Fruit fly (Drosophila melanogaster) whole organism, prepupa: Measurements from ENCODE around the gene wg.

Source experiments
- Blimp-1 ChIP-seq: fragments of 200-800 bp; sonication (Bioruptor generic); optimal IDR thresholded peaks from 3 replicates; lab custom pipeline; 2017; ENCODE audit warnings: missing biosample characterization, missing genetic modification characterization, mild to moderate bottlenecking, moderate library complexity, missing genetic modification reagents
- CG10631 ChIP-seq: fragments of 200-800 bp; sonication (Bioruptor generic); optimal IDR thresholded peaks from 2 replicates; lab custom pipeline; 2016; ENCODE audit warnings: missing biosample characterization, missing genetic modification characterization
- CG10669 ChIP-seq: fragments of 200-800 bp; sonication (Bioruptor generic); optimal IDR thresholded peaks from 3 replicates; lab custom pipeline; 2018; ENCODE audit warnings: missing biosample characterization, mild to moderate bottlenecking, missing genetic modification characterization, moderate library complexity
- CG11294 ChIP-seq: fragments of 200-800 bp; sonication (Bioruptor generic); IDR thresholded peaks from 2 replicates; pipeline ENCODE4 v1.3.6; 2022; ENCODE audit warnings: missing biosample characterization, missing genetic modification characterization
- CG11762 ChIP-seq: fragments of 200-800 bp; sonication (Bioruptor generic); optimal IDR thresholded peaks from 3 replicates; lab custom pipeline; 2016; ENCODE audit warnings: missing biosample characterization, missing genetic modification characterization; ENCODE audit not compliant: insufficient read depth
- CG11902 ChIP-seq: fragments of 200-800 bp; sonication (Bioruptor generic); optimal IDR thresholded peaks from 3 replicates; lab custom pipeline; 2016; ENCODE audit warnings: missing biosample characterization, missing genetic modification characterization
- CG3032 ChIP-seq: fragments of 200-800 bp; optimal IDR thresholded peaks from 2 replicates; lab custom pipeline; 2019; ENCODE audit warnings: missing biosample characterization, mild to moderate bottlenecking, missing genetic modification characterization, moderate library complexity
- CG31627 ChIP-seq: fragments of 200-800 bp; sonication (Bioruptor generic); optimal IDR thresholded peaks from 3 replicates; lab custom pipeline; 2016; ENCODE audit warnings: missing biosample characterization, missing genetic modification characterization
- CG32006 ChIP-seq: fragments of 200-800 bp; sonication (Bioruptor generic); optimal IDR thresholded peaks from 3 replicates; lab custom pipeline; 2017; ENCODE audit warnings: missing biosample characterization, mild to moderate bottlenecking, missing genetic modification characterization
- CG34406 ChIP-seq: fragments of 200-800 bp; sonication (Bioruptor generic); optimal IDR thresholded peaks from 3 replicates; lab custom pipeline; 2016; ENCODE audit warnings: missing biosample characterization, missing genetic modification characterization
- CG3919 ChIP-seq: fragments of 200-800 bp; sonication (Bioruptor generic); optimal IDR thresholded peaks from 3 replicates; lab custom pipeline; 2016; ENCODE audit warnings: missing biosample characterization, missing genetic modification characterization
- CG6163 ChIP-seq: fragments of 200-800 bp; sonication (Bioruptor generic); IDR thresholded peaks from 3 replicates; pipeline ENCODE4 v1.3.6; 2022; ENCODE audit warnings: missing biosample characterization, missing genetic modification characterization
- CG6276 ChIP-seq: fragments of 200-800 bp; sonication (Bioruptor generic); optimal IDR thresholded peaks from 2 replicates; lab custom pipeline; 2017; ENCODE audit warnings: missing biosample characterization, mild to moderate bottlenecking, missing genetic modification characterization
- CG6792 ChIP-seq: fragments of 200-800 bp; sonication (Bioruptor generic); optimal IDR thresholded peaks from 3 replicates; lab custom pipeline; 2016; ENCODE audit warnings: missing biosample characterization, missing genetic modification characterization
- CG6808 ChIP-seq: fragments of 200-800 bp; sonication (Bioruptor generic); optimal IDR thresholded peaks from 3 replicates; lab custom pipeline; 2017; ENCODE audit warnings: missing biosample characterization, missing genetic modification characterization, mild to moderate bottlenecking, moderate library complexity, missing genetic modification reagents
- CG6854 ChIP-seq: fragments of 200-800 bp; sonication (Bioruptor generic); optimal IDR thresholded peaks from 2 replicates; lab custom pipeline; 2017; ENCODE audit warnings: missing biosample characterization, mild to moderate bottlenecking, missing genetic modification characterization
- CG8119 ChIP-seq: fragments of 200-800 bp; sonication (Bioruptor generic); IDR thresholded peaks from 3 replicates; pipeline ENCODE4 v1.3.6; 2022; ENCODE audit warnings: missing biosample characterization, missing genetic modification characterization
- CG8319 ChIP-seq: fragments of 200-800 bp; sonication (Bioruptor generic); optimal IDR thresholded peaks from 3 replicates; lab custom pipeline; 2016; ENCODE audit warnings: missing biosample characterization, missing genetic modification characterization
- CG9139 ChIP-seq: fragments of 200-800 bp; sonication (Bioruptor generic); optimal IDR thresholded peaks from 3 replicates; lab custom pipeline; 2017; ENCODE audit warnings: missing biosample characterization, mild to moderate bottlenecking, missing genetic modification characterization
- Eip78C ChIP-seq: fragments of 200-800 bp; sonication (Bioruptor generic); peaks from one replicate; lab custom pipeline; 2016; ENCODE audit warnings: missing biosample characterization, missing genetic modification characterization
- Ets21C ChIP-seq: fragments of 200-800 bp; sonication (Bioruptor generic); optimal IDR thresholded peaks from 3 replicates; lab custom pipeline; 2016; ENCODE audit warnings: missing biosample characterization, missing genetic modification characterization
- Hr4 ChIP-seq: fragments of 200-800 bp; sonication (Bioruptor generic); optimal IDR thresholded peaks from 3 replicates; lab custom pipeline; 2016; ENCODE audit warnings: missing biosample characterization, missing genetic modification characterization
- Met ChIP-seq: fragments of 200-800 bp; sonication (Bioruptor generic); optimal IDR thresholded peaks from 3 replicates; lab custom pipeline; 2016; ENCODE audit warnings: missing biosample characterization, missing genetic modification characterization
- OdsH ChIP-seq: fragments of 200-800 bp; sonication (Bioruptor generic); optimal IDR thresholded peaks from 3 replicates; lab custom pipeline; 2016; ENCODE audit warnings: missing biosample characterization, missing genetic modification characterization
- Sox102F ChIP-seq: fragments of 200-800 bp; sonication (Bioruptor generic); optimal IDR thresholded peaks from 2 replicates; lab custom pipeline; 2016; ENCODE audit warnings: missing biosample characterization, mild to moderate bottlenecking, missing genetic modification characterization
- Sox15 ChIP-seq: fragments of 200-800 bp; sonication (Bioruptor generic); optimal IDR thresholded peaks from 3 replicates; lab custom pipeline; 2016; ENCODE audit warnings: missing biosample characterization, missing genetic modification characterization
- achi ChIP-seq: fragments of 200-800 bp; sonication (Bioruptor generic); optimal IDR thresholded peaks from 3 replicates; lab custom pipeline; 2016; ENCODE audit warnings: missing biosample characterization, missing genetic modification characterization
- acj6 ChIP-seq: fragments of 200-800 bp; sonication (Bioruptor generic); optimal IDR thresholded peaks from 3 replicates; lab custom pipeline; 2016; ENCODE audit warnings: missing biosample characterization, missing genetic modification characterization
- cyc ChIP-seq: fragments of 200-800 bp; sonication (Bioruptor generic); optimal IDR thresholded peaks from 3 replicates; lab custom pipeline; 2016; ENCODE audit warnings: missing biosample characterization, missing genetic modification characterization
- dac ChIP-seq: fragments of 200-800 bp; sonication (Bioruptor generic); optimal IDR thresholded peaks from 2 replicates; lab custom pipeline; 2017; ENCODE audit warnings: missing biosample characterization, mild to moderate bottlenecking, missing genetic modification characterization
- eg ChIP-seq: fragments of 200-800 bp; sonication (Bioruptor generic); IDR thresholded peaks from 3 replicates; pipeline ENCODE4 v1.3.6; 2022; ENCODE audit warnings: missing biosample characterization, missing genetic modification characterization
- esn ChIP-seq: fragments of 200-800 bp; sonication (Bioruptor generic); optimal IDR thresholded peaks from 2 replicates; lab custom pipeline; 2016; ENCODE audit warnings: missing biosample characterization, mild to moderate bottlenecking, missing genetic modification characterization, moderate library complexity
- fd59A ChIP-seq: fragments of 200-800 bp; sonication (Bioruptor generic); optimal IDR thresholded peaks from 2 replicates; lab custom pipeline; 2017; ENCODE audit warnings: missing biosample characterization, mild to moderate bottlenecking, missing genetic modification characterization, missing genetic modification reagents
- fkh ChIP-seq: fragments of 200-800 bp; sonication (Bioruptor generic); optimal IDR thresholded peaks from 3 replicates; lab custom pipeline; 2017; ENCODE audit warnings: missing biosample characterization, mild to moderate bottlenecking, missing genetic modification characterization, moderate library complexity
- lz ChIP-seq: fragments of 200-800 bp; sonication (Bioruptor generic); optimal IDR thresholded peaks from 3 replicates; lab custom pipeline; 2016; ENCODE audit warnings: missing biosample characterization, missing genetic modification characterization
- salr ChIP-seq, 2 experiments: fragments of 200-800 bp; sonication (Bioruptor generic); optimal IDR thresholded peaks; 3 replicates each; lab custom pipeline; 2016 to 2018; ENCODE audit warnings: missing biosample characterization in 2 of 2, missing genetic modification characterization in 2 of 2, mild to moderate bottlenecking in 1 of 2
- svp ChIP-seq: fragments of 200-800 bp; sonication (Bioruptor generic); peaks from one replicate; lab custom pipeline; 2016; ENCODE audit warnings: missing biosample characterization, missing genetic modification characterization
- topi ChIP-seq: fragments of 200-800 bp; sonication (Bioruptor generic); optimal IDR thresholded peaks from 3 replicates; lab custom pipeline; 2016; ENCODE audit warnings: missing biosample characterization, missing genetic modification characterization
- vri ChIP-seq: fragments of 200-800 bp; sonication (Bioruptor generic); optimal IDR thresholded peaks from 3 replicates; lab custom pipeline; 2016; ENCODE audit warnings: missing biosample characterization, mild to moderate bottlenecking, missing genetic modification characterization

The wg gene

dm6 chr2L:7334183-7334582 is 27.2 kb downstream of the wg start (continued):
- TF ChIP-seq topi (GFP tag; lab: Kevin White, UChicago) (peak; percentile 50), achi (peak; percentile 27), cyc (peak; percentile 7), CG9139 (GFP tag; lab: Kevin White, UChicago) (peak; percentile 56), svp (GFP tag; lab: Kevin White, UChicago) (peak; percentile 72), eg (no peak), Hr4 (GFP tag; lab: Kevin White, UChicago) (no peak), CG3919 (GFP tag; lab: Kevin White, UChicago) (peak; percentile 31), vri (GFP tag; lab: Kevin White, UChicago) (peak; percentile 36), Blimp-1 (GFP tag; lab: Kevin White, UChicago) (no peak), Sox102F (GFP tag; lab: Kevin White, UChicago) (peak; percentile 71), CG10669 (GFP tag; lab: Kevin White, UChicago) (no peak), CG3032 (tag; lab: Kevin White, UChicago) (peak; percentile 14), CG6792 (GFP tag; lab: Kevin White, UChicago) (peak; percentile 33), Sox15 (no peak), Ets21C (no peak), CG8119 (no peak), Met (GFP tag; lab: Kevin White, UChicago) (peak; percentile 50), CG31627 (GFP tag; lab: Kevin White, UChicago) (peak; percentile 23), dac (GFP tag; lab: Kevin White, UChicago) (no peak), CG10631 (GFP tag; lab: Kevin White, UChicago) (no peak), fkh (no peak), CG6854 (GFP tag; lab: Kevin White, UChicago) (peak; percentile 61), CG6808 (GFP tag; lab: Kevin White, UChicago) (peak; percentile 48), salr (GFP tag; optimal IDR thresholded peaks at IDR 0.05; lab: Kevin White, UChicago) (no peak), esn (GFP tag; lab: Kevin White, UChicago) (peak; percentile 34)

- TF ChIP-seq CG11294 (GFP tag; lab: Robert Waterston, UW) (no peak), CG6163 (GFP tag; lab: Robert Waterston, UW) (0 out of 3 replicates have a peak, but pooled peaks have one; percentile 8), Eip78C (peak; percentile 26), svp (GFP tag; lab: Kevin White, UChicago) (peak; percentile 29), fkh (peak; percentile 85)
Measured at dm6 chr2L:7339392-7340014, 32.5 kb downstream of the wg start.

dm6 chr2L:7340139-7340538 is 33.2 kb downstream of the wg start:
- TF ChIP-seq Ets21C (no peak), Blimp-1 (GFP tag; lab: Kevin White, UChicago) (peak; percentile 19), Eip78C (peak; percentile 64), lz (no peak)
- TF ChIP-seq, all 60 proteins: peak for 2

- TF ChIP-seq CG8319 (GFP tag; lab: Kevin White, UChicago) (no peak), Met (GFP tag; lab: Kevin White, UChicago) (no peak), CG11902 (GFP tag; lab: Kevin White, UChicago) (no peak), fd59A (GFP tag; lab: Kevin White, UChicago) (no peak), OdsH (GFP tag; lab: Kevin White, UChicago) (no peak), Eip78C (no peak), acj6 (GFP tag; lab: Kevin White, UChicago) (no peak), svp (GFP tag; lab: Kevin White, UChicago) (no peak), CG11762 (GFP tag; lab: Kevin White, UChicago) (no peak), CG32006 (GFP tag; lab: Kevin White, UChicago) (no peak), CG34406 (no peak), CG10669 (GFP tag; lab: Kevin White, UChicago) (no peak), CG3919 (GFP tag; lab: Kevin White, UChicago) (no peak), esn (GFP tag; lab: Kevin White, UChicago) (no peak), eg (no peak), CG9139 (GFP tag; lab: Kevin White, UChicago) (no peak), CG6276 (GFP tag; lab: Kevin White, UChicago) (no peak), CG3032 (tag; lab: Kevin White, UChicago) (no peak), vri (GFP tag; lab: Kevin White, UChicago) (no peak)
Measured at dm6 chr2L:7352775-7353187, 45.8 kb downstream of the wg start.
